Fruit fly (Drosophila melanogaster) whole organism, embryonic: ENCODE data around the gene CG43078.

Experiments
- Abd-B ChIP-seq: fragments of 200-800 bp; sonication (Bioruptor generic); optimal IDR thresholded peaks from 2 replicates; lab custom pipeline; 2018; ENCODE audit warnings: missing biosample characterization, mild to moderate bottlenecking, missing genetic modification characterization, moderate library complexity
- Atf-2 ChIP-seq: fragments of 200-800 bp; sonication (Bioruptor generic); optimal IDR thresholded peaks from 2 replicates; lab custom pipeline; 2016; ENCODE audit warnings: missing biosample characterization, missing genetic modification characterization
- Atf3 ChIP-seq: fragments of 200-800 bp; sonication (Bioruptor generic); optimal IDR thresholded peaks from 3 replicates; lab custom pipeline; 2016; ENCODE audit warnings: missing biosample characterization, missing genetic modification characterization
- Atf6 ChIP-seq: fragments of 200-800 bp; sonication (Bioruptor generic); IDR thresholded peaks from 2 replicates; pipeline ENCODE4 v1.3.6; 2022; ENCODE audit warnings: missing biosample characterization, missing genetic modification characterization
- CG10654 ChIP-seq: fragments of 200-800 bp; sonication (Bioruptor generic); optimal IDR thresholded peaks from 2 replicates; lab custom pipeline; 2016; ENCODE audit warnings: missing biosample characterization, missing genetic modification characterization
- CG11560 ChIP-seq: fragments of 200-800 bp; sonication (Bioruptor generic); IDR thresholded peaks from 3 replicates; pipeline ENCODE4 v1.3.6; 2022; ENCODE audit warnings: missing biosample characterization, missing genetic modification characterization
- CG11696 ChIP-seq: fragments of 200-800 bp; sonication (Bioruptor generic); IDR thresholded peaks from 2 replicates; pipeline ENCODE4 v1.3.6; 2022; ENCODE audit warnings: missing biosample characterization, missing genetic modification characterization
- CG12769 ChIP-seq: fragments of 200-800 bp; sonication (Bioruptor generic); optimal IDR thresholded peaks from 2 replicates; lab custom pipeline; 2019; ENCODE audit warnings: missing biosample characterization, mild to moderate bottlenecking, missing genetic modification characterization, moderate library complexity
- CG13624 ChIP-seq: fragments of 200-800 bp; sonication (Bioruptor generic); optimal IDR thresholded peaks from 2 replicates; lab custom pipeline; 2016; ENCODE audit warnings: missing biosample characterization, missing genetic modification characterization
- CG1529 ChIP-seq: fragments of 200-800 bp; sonication (Bioruptor generic); optimal IDR thresholded peaks from 3 replicates; lab custom pipeline; 2018; ENCODE audit warnings: missing biosample characterization, missing genetic modification characterization
- CG18011 ChIP-seq: fragments of 200-800 bp; sonication (Bioruptor generic); optimal IDR thresholded peaks from 2 replicates; lab custom pipeline; 2017; ENCODE audit warnings: missing biosample characterization, missing genetic modification characterization, mild to moderate bottlenecking, moderate library complexity, missing genotype
- CG18476 ChIP-seq: fragments of 200-800 bp; sonication (Bioruptor generic); optimal IDR thresholded peaks from 2 replicates; lab custom pipeline; 2016; ENCODE audit warnings: missing biosample characterization, mild to moderate bottlenecking, missing genetic modification characterization
- CG3163 ChIP-seq: fragments of 200-800 bp; sonication (Bioruptor generic); optimal IDR thresholded peaks from 3 replicates; lab custom pipeline; 2016; ENCODE audit warnings: missing biosample characterization, missing genetic modification characterization
- CG33557 ChIP-seq: fragments of 200-800 bp; sonication (Bioruptor generic); optimal IDR thresholded peaks from 2 replicates; lab custom pipeline; 2019; ENCODE audit warnings: missing biosample characterization, mild to moderate bottlenecking, missing genetic modification characterization, moderate library complexity
- CG34422 ChIP-seq: fragments of 200-800 bp; sonication (Bioruptor generic); IDR thresholded peaks from 3 replicates; pipeline ENCODE4 v1.3.6; 2022; ENCODE audit warnings: missing biosample characterization, missing genetic modification characterization
- CG4282 ChIP-seq: fragments of 200-800 bp; sonication (Bioruptor generic); optimal IDR thresholded peaks from 2 replicates; lab custom pipeline; 2016; ENCODE audit warnings: missing biosample characterization, missing genetic modification characterization
- CG4617 ChIP-seq: fragments of 200-800 bp; sonication (Bioruptor generic); optimal IDR thresholded peaks from 3 replicates; lab custom pipeline; 2016; ENCODE audit warnings: missing biosample characterization, missing genetic modification characterization, borderline replicate concordance
- CG6654 ChIP-seq: fragments of 200-800 bp; sonication (Bioruptor generic); optimal IDR thresholded peaks from 2 replicates; lab custom pipeline; 2017; ENCODE audit warnings: missing biosample characterization, mild to moderate bottlenecking, missing genetic modification characterization
- CG6689 ChIP-seq: fragments of 200-800 bp; sonication (Bioruptor generic); IDR thresholded peaks from 2 replicates; pipeline ENCODE4 v1.3.6; 2022; ENCODE audit warnings: missing biosample characterization, missing genetic modification characterization
- CG6765 ChIP-seq: fragments of 200-800 bp; sonication (Bioruptor generic); optimal IDR thresholded peaks from 3 replicates; lab custom pipeline; 2017; ENCODE audit warnings: missing biosample characterization, mild to moderate bottlenecking, missing genetic modification characterization
- CG7372 ChIP-seq: fragments of 200-800 bp; sonication (Bioruptor generic); IDR thresholded peaks from 2 replicates; pipeline ENCODE4 v1.3.6; 2022; ENCODE audit warnings: missing biosample characterization, missing genetic modification characterization
- CG8944 ChIP-seq: fragments of 200-800 bp; sonication (Bioruptor generic); optimal IDR thresholded peaks from 3 replicates; lab custom pipeline; 2016; ENCODE audit warnings: missing biosample characterization, missing genetic modification characterization
- CHES-1-like ChIP-seq: fragments of 200-800 bp; sonication (Bioruptor generic); optimal IDR thresholded peaks from 2 replicates; lab custom pipeline; 2016; ENCODE audit warnings: missing biosample characterization, missing genetic modification characterization
- Dad ChIP-seq: fragments of 200-800 bp; sonication (Bioruptor generic); optimal IDR thresholded peaks from 3 replicates; lab custom pipeline; 2016; ENCODE audit warnings: missing biosample characterization, missing genetic modification characterization
- E2f2 ChIP-seq: fragments of 200-800 bp; sonication (Bioruptor generic); IDR thresholded peaks from 2 replicates; pipeline ENCODE4 v1.3.6; 2022; ENCODE audit warnings: missing biosample characterization, missing genetic modification characterization
- Elba2 ChIP-seq: fragments of 200-800 bp; sonication (Bioruptor generic); optimal IDR thresholded peaks from 3 replicates; lab custom pipeline; 2016; ENCODE audit warnings: missing biosample characterization, missing genetic modification characterization
- H15 ChIP-seq: fragments of 200-800 bp; sonication (Bioruptor generic); IDR thresholded peaks from 3 replicates; pipeline ENCODE4 v1.3.6; 2022; ENCODE audit warnings: missing biosample characterization, missing genetic modification characterization
- H2.0 ChIP-seq: fragments of 200-800 bp; sonication (Bioruptor generic); IDR thresholded peaks from 2 replicates; pipeline ENCODE4 v1.3.6; 2022; ENCODE audit warnings: missing biosample characterization, missing genetic modification characterization
- Hmx ChIP-seq: fragments of 200-800 bp; sonication (Bioruptor generic); optimal IDR thresholded peaks from 2 replicates; lab custom pipeline; 2016; ENCODE audit warnings: missing biosample characterization, missing genetic modification characterization
- MESR4 ChIP-seq: fragments of 200-800 bp; sonication (Bioruptor generic); optimal IDR thresholded peaks from 2 replicates; lab custom pipeline; 2018; ENCODE audit warnings: missing biosample characterization, mild to moderate bottlenecking, missing genetic modification characterization, moderate library complexity
- Meics ChIP-seq: fragments of 200-800 bp; sonication (Bioruptor generic); optimal IDR thresholded peaks from 2 replicates; lab custom pipeline; 2017; ENCODE audit warnings: missing biosample characterization, mild to moderate bottlenecking, missing genetic modification characterization
- Mes4 ChIP-seq: fragments of 200-800 bp; sonication (Bioruptor generic); optimal IDR thresholded peaks from 2 replicates; lab custom pipeline; 2016; ENCODE audit warnings: missing biosample characterization, missing genetic modification characterization
- PHDP ChIP-seq: fragments of 200-800 bp; sonication (Bioruptor generic); optimal IDR thresholded peaks from 3 replicates; lab custom pipeline; 2018; ENCODE audit warnings: missing biosample characterization, mild to moderate bottlenecking, missing genetic modification characterization, moderate library complexity
- amos ChIP-seq: fragments of 200-800 bp; sonication (Bioruptor generic); IDR thresholded peaks from 2 replicates; pipeline ENCODE4 v1.3.6; 2022; ENCODE audit warnings: missing biosample characterization, missing genetic modification characterization; ENCODE audit not compliant: partially characterized antibody
- caup ChIP-seq: fragments of 200-800 bp; sonication (Bioruptor generic); optimal IDR thresholded peaks from 3 replicates; lab custom pipeline; 2017; ENCODE audit warnings: missing biosample characterization, mild to moderate bottlenecking, missing genetic modification characterization, moderate library complexity; ENCODE audit not compliant: severe bottlenecking
- dimm ChIP-seq: fragments of 200-800 bp; sonication (Bioruptor generic); IDR thresholded peaks from 2 replicates; pipeline ENCODE4 v1.3.6; 2022; ENCODE audit warnings: missing biosample characterization, missing genetic modification characterization
- grau ChIP-seq: fragments of 200-800 bp; optimal IDR thresholded peaks from 3 replicates; lab custom pipeline; 2019; ENCODE audit warnings: missing biosample characterization, mild to moderate bottlenecking, missing genetic modification characterization, moderate library complexity
- jigr1 ChIP-seq: fragments of 200-800 bp; sonication (Bioruptor generic); IDR thresholded peaks from 3 replicates; pipeline ENCODE4 v1.3.6; 2022; ENCODE audit warnings: missing biosample characterization, missing genetic modification characterization
- kay ChIP-seq: fragments of 200-800 bp; sonication (Bioruptor generic); optimal IDR thresholded peaks from 2 replicates; lab custom pipeline; 2016; ENCODE audit warnings: missing biosample characterization, missing genetic modification characterization
- mam ChIP-seq: fragments of 200-800 bp; sonication (Bioruptor generic); optimal IDR thresholded peaks from 3 replicates; lab custom pipeline; 2016; ENCODE audit warnings: missing biosample characterization, missing genetic modification characterization
- mirr ChIP-seq: fragments of 200-800 bp; sonication (Bioruptor generic); optimal IDR thresholded peaks from 3 replicates; lab custom pipeline; 2018; ENCODE audit warnings: missing biosample characterization, mild to moderate bottlenecking, missing genetic modification characterization
- nau ChIP-seq: fragments of 200-800 bp; sonication (Bioruptor generic); optimal IDR thresholded peaks from 3 replicates; lab custom pipeline; 2017; ENCODE audit warnings: missing biosample characterization, mild to moderate bottlenecking, missing genetic modification characterization, missing genetic modification reagents
- nerfin-2 ChIP-seq: fragments of 200-800 bp; sonication (Bioruptor generic); IDR thresholded peaks from 2 replicates; pipeline ENCODE4 v1.3.6; 2022; ENCODE audit warnings: missing biosample characterization, missing genetic modification characterization; ENCODE audit not compliant: partially characterized antibody
- org-1 ChIP-seq: fragments of 200-800 bp; sonication (Bioruptor generic); optimal IDR thresholded peaks from 2 replicates; lab custom pipeline; 2017; ENCODE audit warnings: missing biosample characterization, missing genetic modification characterization
- pnt ChIP-seq: fragments of 200-800 bp; sonication (Bioruptor generic); optimal IDR thresholded peaks from 3 replicates; lab custom pipeline; 2016; ENCODE audit warnings: missing biosample characterization, missing genetic modification characterization
- repo ChIP-seq: fragments of 200-800 bp; sonication (Bioruptor generic); optimal IDR thresholded peaks from 2 replicates; lab custom pipeline; 2016; ENCODE audit warnings: missing biosample characterization, missing genetic modification characterization
- sima ChIP-seq: fragments of 200-800 bp; sonication (Bioruptor generic); optimal IDR thresholded peaks from 2 replicates; lab custom pipeline; 2016; ENCODE audit warnings: missing biosample characterization, missing genetic modification characterization
- tgo ChIP-seq: fragments of 200-800 bp; sonication (Bioruptor generic); IDR thresholded peaks from 3 replicates; pipeline ENCODE4 v1.3.6; 2022; ENCODE audit warnings: missing biosample characterization, missing genetic modification characterization
- unc-4 ChIP-seq: fragments of 200-800 bp; sonication (Bioruptor generic); IDR thresholded peaks from 2 replicates; pipeline ENCODE4 v1.3.6; 2022; ENCODE audit warnings: missing biosample characterization, missing genetic modification characterization; ENCODE audit not compliant: partially characterized antibody
- zfh1 ChIP-seq: fragments of 200-800 bp; sonication (Bioruptor generic); IDR thresholded peaks from 3 replicates; pipeline ENCODE4 v1.3.6; 2022; ENCODE audit warnings: missing biosample characterization, missing genetic modification characterization

Gene CG43078

DNA sequence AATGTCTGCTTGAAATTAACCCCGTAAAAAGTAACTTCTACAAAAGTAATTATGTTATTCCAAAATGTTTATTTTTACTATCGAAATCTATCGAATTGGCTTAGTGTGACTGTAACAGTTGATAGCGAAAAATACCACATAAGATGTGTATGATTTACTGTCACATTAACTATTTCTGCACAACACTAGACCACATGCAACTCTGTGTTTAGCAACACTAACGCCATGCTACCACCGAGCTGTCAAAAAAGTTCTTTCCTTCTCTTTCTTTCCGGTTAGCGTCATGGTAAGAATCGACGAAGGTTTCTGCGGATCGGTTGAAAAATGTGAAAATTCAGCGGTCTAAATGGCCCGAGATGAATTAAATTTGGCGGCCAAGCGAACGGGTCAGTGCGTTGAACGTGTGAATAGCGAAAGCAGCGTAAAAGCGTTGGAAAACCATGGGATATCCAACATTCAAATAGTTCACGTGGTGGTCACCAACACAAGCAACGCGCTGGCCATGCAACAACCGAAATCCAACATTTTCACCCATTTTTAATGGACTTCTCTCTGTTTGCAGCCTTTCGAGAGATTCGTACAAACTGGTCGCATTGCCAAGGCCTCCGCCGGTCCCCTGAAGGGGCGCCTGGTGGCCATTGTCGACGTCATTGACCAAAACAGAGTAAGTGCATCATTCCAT lies 24.3 kb downstream of the CG43078 start, which contains the start of the genes Nelf-E and RpL14 (continued):
- TF ChIP-seq Dad (peak; percentile 98), CG13624 (GFP tag; lab: Kevin White, UChicago) (peak; percentile 98), mirr (GFP tag; lab: Kevin White, UChicago) (peak; percentile 99), kay (GFP tag; lab: Kevin White, UChicago) (no peak), jigr1 (no peak), caup (GFP tag; lab: Kevin White, UChicago) (peak; percentile 99), H2.0 (GFP tag; lab: Robert Waterston, UW) (peak; percentile 88), pnt (GFP tag; lab: Kevin White, UChicago) (peak; percentile 73), CG7372 (peak; percentile 91), CG1529 (GFP tag; lab: Kevin White, UChicago) (peak; percentile 90), CG34422 (GFP tag; lab: Robert Waterston, UW) (peak; percentile 93), CG6765 (GFP tag; lab: Kevin White, UChicago) (peak; percentile 99), Mes4 (GFP tag; lab: Kevin White, UChicago) (peak; percentile 99), nau (GFP tag; lab: Kevin White, UChicago) (no peak), CG18476 (GFP tag; lab: Kevin White, UChicago) (peak; percentile 87), CHES-1-like (GFP tag; lab: Kevin White, UChicago) (peak; percentile 98), CG6654 (peak; percentile 79), CG11696 (GFP tag; lab: Robert Waterston, UW) (peak; percentile 79), E2f2 (GFP tag; lab: Robert Waterston, UW) (peak; percentile 80), Atf-2 (peak; percentile 86), CG4617 (peak; percentile 95), grau (tag; lab: Kevin White, UChicago) (peak; percentile 90), Elba2 (GFP tag; lab: Kevin White, UChicago) (no peak), nerfin-2 (GFP tag; lab: Robert Waterston, UW) (no peak), PHDP (tag; lab: Kevin White, UChicago) (peak; percentile 95), CG4282 (GFP tag; lab: Kevin White, UChicago) (peak; percentile 94), tgo (GFP tag; lab: Robert Waterston, UW) (peak; percentile 90), CG11560 (tag; lab: Robert Waterston, UW) (peak; percentile 51; the same call in 2 of the 3 replicates), dimm (peak; percentile 85), CG6689 (GFP tag; lab: Robert Waterston, UW) (peak; percentile 86), Hmx (GFP tag; lab: Kevin White, UChicago) (no peak), H15 (GFP tag; lab: Robert Waterston, UW) (peak; percentile 94), sima (peak; percentile 87), unc-4 (GFP tag; lab: Robert Waterston, UW) (peak; percentile 62), CG33557 (GFP tag; lab: Kevin White, UChicago) (peak; percentile 89), Atf3 (GFP tag; lab: Kevin White, UChicago) (peak; percentile 95), MESR4 (GFP tag; lab: Kevin White, UChicago) (peak; percentile 100), zfh1 (peak; percentile 96), CG8944 (GFP tag; lab: Kevin White, UChicago) (peak; percentile 90), Meics (GFP tag; lab: Kevin White, UChicago) (peak; percentile 97), org-1 (GFP tag; lab: Kevin White, UChicago) (peak; percentile 96), CG10654 (GFP tag; lab: Kevin White, UChicago) (peak; percentile 91), repo (GFP tag; lab: Kevin White, UChicago) (peak; percentile 96), Abd-B (GFP tag; lab: Kevin White, UChicago) (peak; percentile 66), CG18011 (GFP tag; lab: Kevin White, UChicago) (peak; percentile 88), CG12769 (tag; lab: Kevin White, UChicago) (peak; percentile 96), amos (GFP tag; lab: Robert Waterston, UW) (peak; percentile 60), mam (GFP tag; lab: Kevin White, UChicago) (peak; percentile 92), Atf6 (peak; percentile 92), CG3163 (GFP tag; lab: Kevin White, UChicago) (peak; percentile 91)
